Worm (Caenorhabditis elegans) whole organism, early embryonic: ENCODE results near the gene F44A2.5.

Experiments used
- F13C5.2 ChIP-seq: sonication (generic microtip); optimal IDR thresholded peaks from 2 replicates; lab custom pipeline; 2017; ENCODE audit warnings: mild to moderate bottlenecking, missing genetic modification characterization, inconsistent platforms, missing compliant biosample characterization
- ama-1 ChIP-seq: fragments of 150-350 bp; optimal IDR thresholded peaks from 2 replicates; lab custom pipeline; 2014
- ceh-36 ChIP-seq: sonication (generic microtip); optimal IDR thresholded peaks from 2 replicates; lab custom pipeline; 2016; ENCODE audit warnings: missing genetic modification characterization, inconsistent platforms, missing compliant biosample characterization
- ets-7 ChIP-seq: sonication (generic microtip); optimal IDR thresholded peaks from 2 replicates; lab custom pipeline; 2016; ENCODE audit warnings: missing genotype, missing genetic modification characterization, missing compliant biosample characterization
- hmbx-1 ChIP-seq: sonication (generic microtip); optimal IDR thresholded peaks from 2 replicates; lab custom pipeline; 2016; ENCODE audit warnings: mild to moderate bottlenecking, missing genetic modification characterization, missing compliant biosample characterization
- hnd-1 ChIP-seq: sonication (generic microtip); optimal IDR thresholded peaks from 2 replicates; lab custom pipeline; 2016; ENCODE audit warnings: missing genetic modification characterization, missing compliant biosample characterization
- pes-1 ChIP-seq: fragments of 200-800 bp; sonication (Bioruptor generic); IDR thresholded peaks from 2 replicates; pipeline ENCODE4 v1.3.6; 2022; ENCODE audit warnings: missing genetic modification reagents, missing genetic modification characterization, missing compliant biosample characterization
- scrt-1 ChIP-seq: fragments of 200-800 bp; sonication (Bioruptor generic); IDR thresholded peaks from 2 replicates; pipeline ENCODE4 v1.3.6; 2022; ENCODE audit warnings: missing genetic modification characterization, missing compliant biosample characterization
- tbx-37 ChIP-seq: fragments of 200-800 bp; sonication (Bioruptor generic); conservative IDR thresholded peaks from 2 replicates; pipeline ENCODE4 v1.3.6; 2022; ENCODE audit warnings: missing genetic modification reagents, missing genetic modification characterization, missing compliant biosample characterization

DNA sequence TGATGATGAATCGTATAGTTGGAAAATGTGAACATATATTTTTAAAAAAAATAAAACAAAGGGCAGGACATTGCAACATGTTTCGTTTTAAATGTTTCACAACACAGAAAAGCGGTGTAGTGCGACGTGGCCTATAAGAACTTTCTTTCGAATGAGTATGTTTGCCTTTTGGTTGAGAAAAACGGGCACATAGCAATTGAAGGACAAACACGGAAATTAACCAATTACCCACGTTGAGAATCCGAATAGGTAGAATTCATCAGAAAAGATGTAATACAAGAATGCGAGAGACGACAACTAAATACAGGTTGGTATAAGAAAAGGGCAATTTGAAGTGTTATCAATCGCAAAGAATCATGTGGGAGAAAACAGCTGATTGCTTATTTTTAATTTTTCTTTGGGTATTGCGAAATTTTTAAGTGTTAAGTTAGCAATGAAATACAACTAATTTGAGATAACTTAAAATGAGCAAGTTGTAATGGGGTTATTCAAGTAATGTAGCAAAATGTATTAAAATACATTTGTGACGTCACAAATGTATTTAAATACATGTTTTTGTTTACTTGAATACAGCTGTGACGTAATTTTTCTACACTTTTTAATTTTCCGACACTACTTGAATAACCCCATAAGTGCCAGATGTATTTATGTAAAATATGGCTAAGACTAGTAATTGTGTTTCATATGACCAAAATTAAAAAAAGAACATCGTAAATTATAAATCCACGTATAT lies 36.0 kb downstream of the F44A2.5 start, which contains the start of gene acl-14:
- no peak for TF ChIP-seq F13C5.2 (tag; lab: Kevin White, UChicago)
- no peak for TF ChIP-seq ets-7 (tag; lab: Kevin White, UChicago)
- no peak for TF ChIP-seq ama-1 (lab: Kevin White, UChicago)
- no peak for TF ChIP-seq ceh-36 (tag; lab: Kevin White, UChicago)
- no peak for TF ChIP-seq tbx-37 (GFP tag; lab: Robert Waterston, UW)
- no peak for TF ChIP-seq hmbx-1
- TF ChIP-seq pes-1 (GFP tag; lab: Robert Waterston, UW) = no peak
- TF ChIP-seq hnd-1 = no peak
- TF ChIP-seq scrt-1 = no peak
